Fruit fly (Drosophila melanogaster): ENCODE results near the gene Sb.

Sb gene

DNA sequence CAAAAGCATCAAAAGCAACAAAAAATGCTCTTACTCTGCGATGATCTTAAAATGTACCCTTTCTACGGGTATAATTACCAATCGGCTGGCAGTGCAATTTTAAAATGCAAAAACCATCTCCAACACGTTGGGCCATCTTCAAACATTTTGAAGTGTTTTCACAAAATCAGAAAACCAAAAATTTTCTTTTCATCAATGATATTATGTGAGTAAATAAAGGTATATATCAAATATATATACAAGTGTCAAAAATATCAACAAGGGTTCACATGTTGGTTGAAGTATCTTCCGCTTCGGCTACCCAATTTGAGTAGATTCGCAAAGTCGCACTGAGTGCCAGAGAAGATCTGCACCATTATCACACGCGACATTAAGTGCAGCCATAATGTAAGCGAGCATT is 1.4 kb downstream of the Sb start (continued):
- peak; percentile 5 for TF ChIP-seq Smox (GFP tag; optimal IDR thresholded peaks at IDR 0.05)
- TF ChIP-seq CG11294 (GFP tag; IDR thresholded peaks at IDR 0.05), result no peak
- no peak for TF ChIP-seq CG10631 (GFP tag; optimal IDR thresholded peaks at IDR 0.05)
- peak; percentile 0 for TF ChIP-seq Met (GFP tag; optimal IDR thresholded peaks at IDR 0.05)
- no peak for TF ChIP-seq CG9139 (GFP tag; optimal IDR thresholded peaks at IDR 0.05)
- TF ChIP-seq spab (GFP tag; optimal IDR thresholded peaks at IDR 0.05), result peak; percentile 10
- TF ChIP-seq CG6808 (GFP tag; optimal IDR thresholded peaks at IDR 0.05), result peak; percentile 27
- TF ChIP-seq fd85E (GFP tag; optimal IDR thresholded peaks at IDR 0.05), result no peak
- no peak for TF ChIP-seq Sox102F (GFP tag; optimal IDR thresholded peaks at IDR 0.05)
- TF ChIP-seq Ets96B (tag; optimal IDR thresholded peaks at IDR 0.05), result no peak
- no peak for TF ChIP-seq Ets21C (GFP tag; optimal IDR thresholded peaks at IDR 0.05)
- peak; percentile 25 for TF ChIP-seq cyc (GFP tag; optimal IDR thresholded peaks at IDR 0.05)
- peak; percentile 2 for TF ChIP-seq CG11902 (GFP tag; optimal IDR thresholded peaks at IDR 0.05)
- TF ChIP-seq OdsH (GFP tag; optimal IDR thresholded peaks at IDR 0.05), result no peak
- TF ChIP-seq CG6163 (GFP tag; IDR thresholded peaks at IDR 0.05), result no peak
- TF ChIP-seq Gug (GFP tag; IDR thresholded peaks at IDR 0.05), result no peak
- TF ChIP-seq Blimp-1 (GFP tag; optimal IDR thresholded peaks at IDR 0.05), result no peak
- peak; percentile 13 for TF ChIP-seq CG6792 (GFP tag; optimal IDR thresholded peaks at IDR 0.05)
- TF ChIP-seq Eip93F (GFP tag; optimal IDR thresholded peaks at IDR 0.05), result no peak
- no peak for TF ChIP-seq achi (GFP tag; optimal IDR thresholded peaks at IDR 0.05)
- TF ChIP-seq CG7368 (GFP tag; optimal IDR thresholded peaks at IDR 0.05), result no peak
- TF ChIP-seq dac (GFP tag; optimal IDR thresholded peaks at IDR 0.05), result no peak
- TF ChIP-seq Sox15 (GFP tag; optimal IDR thresholded peaks at IDR 0.05), result no peak

dm6 chr3R:16119441-16119840 is 3.5 kb downstream of the Sb start:
- TF ChIP-seq CG3919 (GFP tag; optimal IDR thresholded peaks at IDR 0.05) (peak; percentile 74), Sox15 (GFP tag; optimal IDR thresholded peaks at IDR 0.05) (no peak), salr (GFP tag; optimal IDR thresholded peaks at IDR 0.05) (peak in 1 of 2 experiments; percentile 75), ss (GFP tag; optimal IDR thresholded peaks at IDR 0.05) (peak in 1 of 2 experiments; percentile 32), CG15336 (GFP tag; IDR thresholded peaks at IDR 0.05) (peak; percentile 92), fkh (GFP tag; optimal IDR thresholded peaks at IDR 0.05) (no peak), CG10669 (GFP tag; optimal IDR thresholded peaks at IDR 0.05) (peak; percentile 21), Lpt (GFP tag; optimal IDR thresholded peaks at IDR 0.05) (peak; percentile 73), CG8119 (GFP tag; IDR thresholded peaks at IDR 0.05) (peak; percentile 89), CG11762 (GFP tag; optimal IDR thresholded peaks at IDR 0.05; ENCODE audit: insufficient read depth) (peak; percentile 50), CG32006 (GFP tag; optimal IDR thresholded peaks at IDR 0.05) (peak; percentile 89), CG31627 (GFP tag; optimal IDR thresholded peaks at IDR 0.05) (peak; percentile 2), pdm3 (GFP tag; optimal IDR thresholded peaks at IDR 0.05) (peak; percentile 72), CG6854 (GFP tag; optimal IDR thresholded peaks at IDR 0.05) (no peak), CG6808 (GFP tag; optimal IDR thresholded peaks at IDR 0.05) (no peak), dsx (GFP tag; optimal IDR thresholded peaks at IDR 0.05; ENCODE audit: poor library complexity, severe bottlenecking) (no peak), net (GFP tag; optimal IDR thresholded peaks at IDR 0.05) (peak; percentile 65), cyc (GFP tag; optimal IDR thresholded peaks at IDR 0.05) (peak; percentile 1), CG6792 (GFP tag; optimal IDR thresholded peaks at IDR 0.05) (peak; percentile 49), acj6 (GFP tag; optimal IDR thresholded peaks at IDR 0.05) (peak; percentile 64), lz (GFP tag; optimal IDR thresholded peaks at IDR 0.05) (no peak), Blimp-1 (GFP tag; optimal IDR thresholded peaks at IDR 0.05) (no peak), dac (GFP tag; optimal IDR thresholded peaks at IDR 0.05) (peak; percentile 40), Ets21C (GFP tag; optimal IDR thresholded peaks at IDR 0.05) (no peak), Ets96B (tag; optimal IDR thresholded peaks at IDR 0.05) (peak; percentile 42), esn (GFP tag; optimal IDR thresholded peaks at IDR 0.05) (peak; percentile 9), CG10631 (GFP tag; optimal IDR thresholded peaks at IDR 0.05) (peak; percentile 77), CG6163 (GFP tag; IDR thresholded peaks at IDR 0.05) (peak; percentile 78), CG4318 (GFP tag; optimal IDR thresholded peaks at IDR 0.05) (peak; percentile 65), Met (GFP tag; optimal IDR thresholded peaks at IDR 0.05) (peak; percentile 31), eg (GFP tag; IDR thresholded peaks at IDR 0.05) (peak; percentile 90), Eip75B (GFP tag; optimal IDR thresholded peaks at IDR 0.05) (peak; percentile 70), fd59A (GFP tag; optimal IDR thresholded peaks at IDR 0.05) (peak; percentile 19), CG11294 (GFP tag; IDR thresholded peaks at IDR 0.05) (peak; percentile 83), CG9139 (GFP tag; optimal IDR thresholded peaks at IDR 0.05) (no peak), CG7368 (GFP tag; optimal IDR thresholded peaks at IDR 0.05) (peak; percentile 41), Eip78C (GFP tag) (peak; percentile 88), Eip93F (GFP tag; optimal IDR thresholded peaks at IDR 0.05) (no peak), achi (GFP tag; optimal IDR thresholded peaks at IDR 0.05) (peak; percentile 79), Sox102F (GFP tag; optimal IDR thresholded peaks at IDR 0.05) (no peak), topi (GFP tag; optimal IDR thresholded peaks at IDR 0.05) (peak; percentile 9), OdsH (GFP tag; optimal IDR thresholded peaks at IDR 0.05) (peak; percentile 74), spab (GFP tag; optimal IDR thresholded peaks at IDR 0.05) (no peak)

Data from whole organism, prepupa.